Worm (Caenorhabditis elegans): ENCODE data around the gene C14F11.7.

The C14F11.7 gene

ce11 chrX:6177944-6178566, 30.3 kb downstream of the C14F11.7 start, which contains the start of the genes T25B2.4 and T13C5.3:
TSS of gene T25B2.4 (plus strand) at chrX:6178244.
TSS of gene T13C5.3 (plus strand) at chrX:6178516.
- no peak for TF ChIP-seq dao-5 (tag; optimal IDR thresholded peaks at IDR 0.05)
- TF ChIP-seq him-1 (tag; optimal IDR thresholded peaks at IDR 0.05): no peak
- TF ChIP-seq W03F9.2 (tag; optimal IDR thresholded peaks at IDR 0.05): no peak

ce11 chrX:6175829-6176228, 32.5 kb downstream of the C14F11.7 start, which contains the start of gene T25B2.3:
TSS of gene T25B2.3 (plus strand) at chrX:6176129.
- TF ChIP-seq dao-5 (tag; optimal IDR thresholded peaks at IDR 0.05) (no peak), W03F9.2 (tag; optimal IDR thresholded peaks at IDR 0.05) (no peak), him-1 (tag; optimal IDR thresholded peaks at IDR 0.05) (no peak)

- TF ChIP-seq dao-5 (tag; optimal IDR thresholded peaks at IDR 0.05): no peak
- TF ChIP-seq W03F9.2 (tag; optimal IDR thresholded peaks at IDR 0.05): no peak
- TF ChIP-seq him-1 (tag; optimal IDR thresholded peaks at IDR 0.05): no peak
These were observed 34.7 kb downstream of the C14F11.7 start, which contains the start of gene T25B2.1 for ce11 chrX:6173656-6174055. TSS of gene T25B2.1 (plus strand) at chrX:6173956.

DNA sequence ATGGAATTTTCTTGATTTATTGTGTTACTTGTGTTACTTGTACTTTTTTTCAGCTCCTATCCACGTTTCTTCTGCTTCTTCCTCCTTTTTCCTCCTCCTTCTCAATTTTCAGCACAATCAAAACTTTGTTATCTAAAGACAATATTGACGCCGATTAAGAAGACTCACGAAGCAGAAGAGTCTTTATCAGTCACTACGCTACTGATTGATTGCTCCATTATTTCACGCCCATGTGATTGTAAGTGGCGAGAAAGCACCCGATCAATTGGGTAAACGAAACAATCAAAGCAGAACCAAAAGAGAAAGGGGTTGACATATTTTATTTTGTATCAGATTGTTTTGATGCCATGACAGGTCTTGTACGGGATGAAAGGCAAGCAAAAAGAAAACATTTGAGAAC, 39.1 kb downstream of the C14F11.7 start, which contains the start of gene T25B2.2:
T25B2.2 (plus strand) TSS at position 392 of the 400 bp plus-strand sequence.
- TF ChIP-seq him-1 (tag; optimal IDR thresholded peaks at IDR 0.05) (no peak), W03F9.2 (tag; optimal IDR thresholded peaks at IDR 0.05) (no peak), dao-5 (tag; optimal IDR thresholded peaks at IDR 0.05) (no peak)

ce11 chrX:6167376-6167775, 41.0 kb downstream of the C14F11.7 start:
- TF ChIP-seq W03F9.2 (tag; optimal IDR thresholded peaks at IDR 0.05) (no peak), him-1 (tag; optimal IDR thresholded peaks at IDR 0.05) (no peak), dao-5 (tag; optimal IDR thresholded peaks at IDR 0.05) (no peak)

DNA sequence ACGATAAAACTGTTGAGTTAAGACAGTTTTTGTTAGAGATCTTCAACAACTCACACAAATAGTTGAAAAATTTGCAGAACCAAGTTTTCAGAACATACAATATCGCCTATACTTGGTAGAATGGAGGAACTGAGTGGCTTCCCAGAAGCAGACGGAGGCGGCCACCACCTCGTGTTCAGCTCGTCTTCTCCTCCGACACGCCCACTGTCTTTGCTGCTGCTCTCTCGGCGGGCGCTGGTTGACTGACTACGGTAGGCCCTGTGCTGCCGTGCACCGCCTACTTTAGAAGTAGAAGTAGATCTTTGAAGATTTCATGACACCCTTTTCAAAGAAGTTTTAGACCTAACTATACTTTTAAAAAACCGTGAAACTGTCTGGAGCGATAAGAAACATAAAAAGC, 46.3 kb downstream of the C14F11.7 start:
- TF ChIP-seq W03F9.2 (tag; optimal IDR thresholded peaks at IDR 0.05): no peak
- TF ChIP-seq him-1 (tag; optimal IDR thresholded peaks at IDR 0.05): no peak
- TF ChIP-seq dao-5 (tag; optimal IDR thresholded peaks at IDR 0.05): no peak

- TF ChIP-seq dao-5 (tag; optimal IDR thresholded peaks at IDR 0.05) (no peak), him-1 (tag; optimal IDR thresholded peaks at IDR 0.05) (no peak), W03F9.2 (tag; optimal IDR thresholded peaks at IDR 0.05) (no peak)
These were observed 47.9 kb downstream of the C14F11.7 start, which contains the start of gene odd-2 for ce11 chrX:6160427-6160826. TSS of gene odd-2 (minus strand) at chrX:6160527.

DNA sequence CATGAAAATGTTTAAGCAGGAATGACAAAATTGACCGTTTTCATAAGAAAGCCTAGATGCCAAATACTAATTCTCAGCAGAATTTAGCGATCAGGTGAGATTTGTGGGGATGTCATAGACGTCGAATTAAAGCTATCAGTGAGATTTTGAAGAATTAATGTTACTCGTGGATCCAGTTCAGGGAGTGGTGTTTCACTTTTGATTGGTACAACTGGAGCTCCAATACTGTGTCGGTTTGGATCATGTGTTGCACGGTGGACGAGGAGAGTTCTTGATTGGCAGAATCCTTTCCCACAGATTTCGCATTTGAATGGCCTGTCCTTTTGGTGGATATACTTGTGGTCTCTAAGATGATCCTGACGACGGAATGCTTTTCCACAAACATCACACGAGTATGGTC, 48.8 kb downstream of the C14F11.7 start:
- TF ChIP-seq dao-5 (tag; optimal IDR thresholded peaks at IDR 0.05) (no peak), him-1 (tag; optimal IDR thresholded peaks at IDR 0.05) (no peak), W03F9.2 (tag; optimal IDR thresholded peaks at IDR 0.05) (no peak)

All from whole organism, L4/young adult.